Worm (Caenorhabditis elegans) whole organism, midembryonic: Measurements from ENCODE around the gene M163.22.

Experiments used
- cog-1 ChIP-seq: sonication (generic microtip); optimal IDR thresholded peaks from 2 replicates; lab custom pipeline; 2016; ENCODE audit warnings: missing genetic modification characterization, missing compliant biosample characterization
- flt-1 ChIP-seq: fragments of 200-800 bp; sonication (Bioruptor generic); IDR thresholded peaks from 2 replicates; pipeline ENCODE4 v1.3.6; 2022; ENCODE audit warnings: missing genetic modification characterization, missing compliant biosample characterization
- klf-2 ChIP-seq: fragments of 200-800 bp; sonication (Bioruptor generic); conservative IDR thresholded peaks from 2 replicates; pipeline ENCODE4 v1.3.6; 2022; ENCODE audit warnings: missing genetic modification reagents, missing genetic modification characterization, missing compliant biosample characterization
- med-1 ChIP-seq: sonication (generic microtip); optimal IDR thresholded peaks from 2 replicates; lab custom pipeline; 2017; ENCODE audit warnings: missing genetic modification characterization, mild to moderate bottlenecking, missing compliant biosample characterization, antibody characterized with exemption, missing genetic modification reagents; ENCODE audit not compliant: insufficient read depth
- ref-1 ChIP-seq: fragments of 200-800 bp; sonication (Bioruptor generic); conservative IDR thresholded peaks from 2 replicates; pipeline ENCODE4 v1.3.6; 2022; ENCODE audit warnings: missing genetic modification reagents, missing genetic modification characterization, missing compliant biosample characterization
- tab-1 ChIP-seq: fragments of 200-800 bp; sonication (Bioruptor generic); IDR thresholded peaks from 2 replicates; pipeline ENCODE4 v1.3.6; 2022; ENCODE audit warnings: missing genetic modification characterization, missing compliant biosample characterization
- ztf-23 ChIP-seq: fragments of 200-800 bp; sonication (Bioruptor generic); IDR thresholded peaks from 2 replicates; pipeline ENCODE4 v1.3.6; 2022; ENCODE audit warnings: missing genetic modification reagents, missing genetic modification characterization, missing compliant biosample characterization
- ztf-29 ChIP-seq: fragments of 200-800 bp; sonication (Bioruptor generic); IDR thresholded peaks from 2 replicates; pipeline ENCODE4 v1.3.6; 2022; ENCODE audit warnings: missing genetic modification reagents, missing genetic modification characterization, missing compliant biosample characterization

ce11 chrX:14453735-14454134 is 12.0 kb upstream of the M163.22 start, which contains the start of gene F23D12.7:
- TF ChIP-seq cog-1 (tag; lab: Kevin White, UChicago) (no peak), ztf-23 (no peak), ref-1 (GFP tag; lab: Robert Waterston, UW) (no peak), med-1 (GFP tag; lab: Kevin White, UChicago) (no peak), flt-1 (no peak), ztf-29 (no peak), klf-2 (no peak), tab-1 (GFP tag; lab: Robert Waterston, UW) (no peak)
